Fruit fly (Drosophila melanogaster) whole organism, prepupa: ENCODE data around the gene CCAP-R.

ENCODE experiments used
- CG11294 ChIP-seq: fragments of 200-800 bp; sonication (Bioruptor generic); IDR thresholded peaks from 2 replicates; pipeline ENCODE4 v1.3.6; 2022; ENCODE audit warnings: missing biosample characterization, missing genetic modification characterization
- CG1621 ChIP-seq: fragments of 200-800 bp; sonication (Bioruptor generic); optimal IDR thresholded peaks from 3 replicates; lab custom pipeline; 2018; ENCODE audit warnings: missing biosample characterization, mild to moderate bottlenecking, missing genetic modification characterization
- CG31627 ChIP-seq: fragments of 200-800 bp; sonication (Bioruptor generic); optimal IDR thresholded peaks from 3 replicates; lab custom pipeline; 2016; ENCODE audit warnings: missing biosample characterization, missing genetic modification characterization
- CG34406 ChIP-seq: fragments of 200-800 bp; sonication (Bioruptor generic); optimal IDR thresholded peaks from 3 replicates; lab custom pipeline; 2016; ENCODE audit warnings: missing biosample characterization, missing genetic modification characterization
- CG3919 ChIP-seq: fragments of 200-800 bp; sonication (Bioruptor generic); optimal IDR thresholded peaks from 3 replicates; lab custom pipeline; 2016; ENCODE audit warnings: missing biosample characterization, missing genetic modification characterization
- CG4318 ChIP-seq: fragments of 200-800 bp; sonication (Bioruptor generic); optimal IDR thresholded peaks from 3 replicates; lab custom pipeline; 2017; ENCODE audit warnings: missing biosample characterization, mild to moderate bottlenecking, missing genetic modification characterization
- CG6163 ChIP-seq: fragments of 200-800 bp; sonication (Bioruptor generic); IDR thresholded peaks from 3 replicates; pipeline ENCODE4 v1.3.6; 2022; ENCODE audit warnings: missing biosample characterization, missing genetic modification characterization
- CG6276 ChIP-seq: fragments of 200-800 bp; sonication (Bioruptor generic); optimal IDR thresholded peaks from 2 replicates; lab custom pipeline; 2017; ENCODE audit warnings: missing biosample characterization, mild to moderate bottlenecking, missing genetic modification characterization
- CG6792 ChIP-seq: fragments of 200-800 bp; sonication (Bioruptor generic); optimal IDR thresholded peaks from 3 replicates; lab custom pipeline; 2016; ENCODE audit warnings: missing biosample characterization, missing genetic modification characterization
- CG6808 ChIP-seq: fragments of 200-800 bp; sonication (Bioruptor generic); optimal IDR thresholded peaks from 3 replicates; lab custom pipeline; 2017; ENCODE audit warnings: missing biosample characterization, missing genetic modification characterization, mild to moderate bottlenecking, moderate library complexity, missing genetic modification reagents
- CG7368 ChIP-seq: fragments of 200-800 bp; sonication (Bioruptor generic); optimal IDR thresholded peaks from 3 replicates; lab custom pipeline; 2016; ENCODE audit warnings: missing biosample characterization, missing genetic modification characterization
- CG8632 ChIP-seq: fragments of 200-800 bp; sonication (Bioruptor generic); optimal IDR thresholded peaks from 3 replicates; lab custom pipeline; 2016; ENCODE audit warnings: missing biosample characterization, missing genetic modification characterization
- Eip75B ChIP-seq: fragments of 200-800 bp; sonication (Bioruptor generic); optimal IDR thresholded peaks from 3 replicates; lab custom pipeline; 2016; ENCODE audit warnings: missing biosample characterization, missing genetic modification characterization
- Eip78C ChIP-seq: fragments of 200-800 bp; sonication (Bioruptor generic); peaks from one replicate; lab custom pipeline; 2016; ENCODE audit warnings: missing biosample characterization, missing genetic modification characterization
- Ets21C ChIP-seq: fragments of 200-800 bp; sonication (Bioruptor generic); optimal IDR thresholded peaks from 3 replicates; lab custom pipeline; 2016; ENCODE audit warnings: missing biosample characterization, missing genetic modification characterization
- Hr38 ChIP-seq: sonication (Bioruptor generic); optimal IDR thresholded peaks from 2 replicates; lab custom pipeline; 2016; ENCODE audit warnings: missing biosample characterization, missing genetic modification characterization
- Hr39 ChIP-seq: fragments of 200-800 bp; sonication (Bioruptor generic); optimal IDR thresholded peaks from 2 replicates; lab custom pipeline; 2016; ENCODE audit warnings: missing biosample characterization, missing genetic modification characterization
- Met ChIP-seq: fragments of 200-800 bp; sonication (Bioruptor generic); optimal IDR thresholded peaks from 3 replicates; lab custom pipeline; 2016; ENCODE audit warnings: missing biosample characterization, missing genetic modification characterization
- OdsH ChIP-seq: fragments of 200-800 bp; sonication (Bioruptor generic); optimal IDR thresholded peaks from 3 replicates; lab custom pipeline; 2016; ENCODE audit warnings: missing biosample characterization, missing genetic modification characterization
- Smox ChIP-seq: fragments of 200-800 bp; sonication (Bioruptor generic); optimal IDR thresholded peaks from 3 replicates; lab custom pipeline; 2016; ENCODE audit warnings: missing biosample characterization, missing genetic modification characterization
- Sox102F ChIP-seq: fragments of 200-800 bp; sonication (Bioruptor generic); optimal IDR thresholded peaks from 2 replicates; lab custom pipeline; 2016; ENCODE audit warnings: missing biosample characterization, mild to moderate bottlenecking, missing genetic modification characterization
- Sox14 ChIP-seq: fragments of 200-800 bp; sonication (Bioruptor generic); optimal IDR thresholded peaks from 3 replicates; lab custom pipeline; 2016; ENCODE audit warnings: missing biosample characterization, missing genetic modification characterization
- Sox15 ChIP-seq: fragments of 200-800 bp; sonication (Bioruptor generic); optimal IDR thresholded peaks from 3 replicates; lab custom pipeline; 2016; ENCODE audit warnings: missing biosample characterization, missing genetic modification characterization
- achi ChIP-seq: fragments of 200-800 bp; sonication (Bioruptor generic); optimal IDR thresholded peaks from 3 replicates; lab custom pipeline; 2016; ENCODE audit warnings: missing biosample characterization, missing genetic modification characterization
- dac ChIP-seq: fragments of 200-800 bp; sonication (Bioruptor generic); optimal IDR thresholded peaks from 2 replicates; lab custom pipeline; 2017; ENCODE audit warnings: missing biosample characterization, mild to moderate bottlenecking, missing genetic modification characterization
- dsx ChIP-seq: fragments of 200-800 bp; optimal IDR thresholded peaks from 3 replicates; lab custom pipeline; 2019; ENCODE audit warnings: missing biosample characterization, mild to moderate bottlenecking, missing genetic modification characterization, moderate library complexity; ENCODE audit not compliant: poor library complexity, severe bottlenecking
- eg ChIP-seq: fragments of 200-800 bp; sonication (Bioruptor generic); IDR thresholded peaks from 3 replicates; pipeline ENCODE4 v1.3.6; 2022; ENCODE audit warnings: missing biosample characterization, missing genetic modification characterization
- fkh ChIP-seq: fragments of 200-800 bp; sonication (Bioruptor generic); optimal IDR thresholded peaks from 3 replicates; lab custom pipeline; 2017; ENCODE audit warnings: missing biosample characterization, mild to moderate bottlenecking, missing genetic modification characterization, moderate library complexity
- lz ChIP-seq: fragments of 200-800 bp; sonication (Bioruptor generic); optimal IDR thresholded peaks from 3 replicates; lab custom pipeline; 2016; ENCODE audit warnings: missing biosample characterization, missing genetic modification characterization
- net ChIP-seq: fragments of 200-800 bp; sonication (Bioruptor generic); optimal IDR thresholded peaks from 3 replicates; lab custom pipeline; 2016; ENCODE audit warnings: missing biosample characterization, missing genetic modification characterization
- pdm3 ChIP-seq: fragments of 200-800 bp; sonication (Bioruptor generic); optimal IDR thresholded peaks from 3 replicates; lab custom pipeline; 2016; ENCODE audit warnings: missing biosample characterization, missing genetic modification characterization
- spab ChIP-seq: fragments of 200-800 bp; sonication (Bioruptor generic); optimal IDR thresholded peaks from 2 replicates; lab custom pipeline; 2017; ENCODE audit warnings: missing biosample characterization, mild to moderate bottlenecking, missing genetic modification characterization, missing genetic modification reagents
- ss ChIP-seq, 2 experiments: fragments of 200-800 bp; sonication (Bioruptor generic); optimal IDR thresholded peaks; 2 replicates in 1 of 2; 3 replicates in 1 of 2; lab custom pipeline; 2017 to 2018; ENCODE audit warnings: mild to moderate bottlenecking in 2 of 2, missing biosample characterization in 2 of 2, missing genetic modification characterization in 2 of 2, moderate library complexity in 1 of 2
- svp ChIP-seq: fragments of 200-800 bp; sonication (Bioruptor generic); peaks from one replicate; lab custom pipeline; 2016; ENCODE audit warnings: missing biosample characterization, missing genetic modification characterization
- topi ChIP-seq: fragments of 200-800 bp; sonication (Bioruptor generic); optimal IDR thresholded peaks from 3 replicates; lab custom pipeline; 2016; ENCODE audit warnings: missing biosample characterization, missing genetic modification characterization
- vri ChIP-seq: fragments of 200-800 bp; sonication (Bioruptor generic); optimal IDR thresholded peaks from 3 replicates; lab custom pipeline; 2016; ENCODE audit warnings: missing biosample characterization, mild to moderate bottlenecking, missing genetic modification characterization

CCAP-R gene

DNA sequence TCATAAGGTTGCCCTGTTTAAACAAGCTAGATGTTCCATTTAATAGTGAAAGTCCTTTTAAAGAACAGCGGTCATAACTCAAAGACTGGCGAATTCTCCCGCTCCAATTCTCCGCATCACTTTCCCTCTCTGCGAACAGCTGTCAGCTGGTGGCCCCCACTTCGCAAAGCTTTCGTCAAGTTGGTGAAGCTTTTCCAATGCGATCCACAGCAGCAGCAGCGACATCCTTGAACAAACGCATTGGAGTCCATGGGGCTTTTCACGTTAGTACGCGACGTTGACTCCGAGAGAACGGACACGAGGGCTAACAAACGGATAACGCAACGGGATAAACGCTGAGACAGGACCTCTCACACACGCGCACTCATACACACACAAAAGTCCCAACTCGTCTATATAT is 13.7 kb upstream of the CCAP-R start, which contains the start of gene fid:
Gene fid (plus strand): TSS at position 301 of the 400 bp plus-strand sequence.
- no peak for TF ChIP-seq CG1621 (tag; lab: Kevin White, UChicago)
- no peak for TF ChIP-seq topi (GFP tag; lab: Kevin White, UChicago)

DNA sequence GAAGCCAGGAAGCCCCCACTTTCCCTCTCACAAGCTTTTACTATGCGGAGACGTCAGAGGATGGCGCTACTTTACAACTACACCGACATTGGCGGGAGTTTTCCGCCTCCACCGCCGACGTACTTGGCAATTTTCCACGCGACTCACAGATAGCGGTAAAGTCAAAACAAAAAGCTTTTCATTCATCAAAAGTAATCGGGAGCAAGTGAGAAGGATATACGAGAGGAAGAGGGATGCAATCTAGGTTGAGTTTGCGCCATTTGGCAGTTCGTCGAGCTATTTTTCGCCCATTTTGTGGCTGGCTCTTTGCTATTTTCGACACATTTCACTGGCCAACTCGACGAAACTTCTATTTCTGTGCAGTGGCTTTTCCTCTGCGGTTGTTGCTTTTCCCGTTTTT is 12.8 kb upstream of the CCAP-R start:
- TF ChIP-seq Sox102F (GFP tag; lab: Kevin White, UChicago): no peak
- TF ChIP-seq svp (GFP tag; lab: Kevin White, UChicago): peak; percentile 32
- TF ChIP-seq CG34406 (GFP tag; lab: Kevin White, UChicago): no peak
- TF ChIP-seq Sox14 (GFP tag; lab: Kevin White, UChicago): no peak

DNA sequence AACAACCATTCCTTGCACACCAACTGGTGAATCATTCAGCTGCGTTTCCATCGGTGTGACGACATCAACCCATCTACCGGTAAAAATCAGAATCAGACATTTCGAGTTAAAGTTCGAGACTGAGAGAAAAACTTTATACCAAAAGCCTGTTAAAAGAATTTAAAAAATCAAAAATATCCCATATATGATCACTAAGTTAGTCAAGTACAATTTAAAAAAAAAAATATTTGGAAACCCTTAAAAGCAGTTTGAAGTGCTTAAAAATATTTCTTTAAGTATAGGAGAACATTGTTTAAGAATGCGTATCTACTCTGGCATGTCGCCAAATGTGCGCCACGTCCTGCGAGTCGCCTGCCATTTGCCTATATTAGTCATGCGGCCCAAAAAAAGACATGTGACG is 12.4 kb upstream of the CCAP-R start:
- TF ChIP-seq net (GFP tag; lab: Kevin White, UChicago) (no peak), Hr38 (GFP tag; lab: Kevin White, UChicago) (no peak), CG8632 (GFP tag; lab: Kevin White, UChicago) (no peak), CG34406 (GFP tag; lab: Kevin White, UChicago) (no peak), achi (GFP tag; lab: Kevin White, UChicago) (no peak)

DNA sequence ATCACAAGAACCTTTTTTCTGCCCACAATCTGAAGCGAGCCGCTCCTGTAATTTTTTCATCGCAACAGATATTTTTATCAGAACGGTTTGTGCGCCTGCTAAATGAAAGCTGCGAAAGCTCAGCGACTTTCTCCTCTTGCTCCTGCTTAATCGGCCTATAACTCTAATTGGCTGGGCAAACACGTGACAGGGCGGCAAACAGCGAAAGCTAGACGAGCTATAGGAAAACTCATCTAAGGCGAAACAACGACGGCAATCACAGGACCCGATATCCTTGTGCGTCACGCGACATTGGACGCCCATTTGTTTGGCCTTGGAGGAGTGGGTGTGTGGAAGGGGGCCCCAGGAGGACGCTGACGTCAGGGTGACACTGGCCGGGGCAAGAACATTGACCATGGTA is 10.9 kb upstream of the CCAP-R start:
- TF ChIP-seq Sox14 (GFP tag; lab: Kevin White, UChicago): no peak
- TF ChIP-seq, all 60 proteins: peak for 0

DNA sequence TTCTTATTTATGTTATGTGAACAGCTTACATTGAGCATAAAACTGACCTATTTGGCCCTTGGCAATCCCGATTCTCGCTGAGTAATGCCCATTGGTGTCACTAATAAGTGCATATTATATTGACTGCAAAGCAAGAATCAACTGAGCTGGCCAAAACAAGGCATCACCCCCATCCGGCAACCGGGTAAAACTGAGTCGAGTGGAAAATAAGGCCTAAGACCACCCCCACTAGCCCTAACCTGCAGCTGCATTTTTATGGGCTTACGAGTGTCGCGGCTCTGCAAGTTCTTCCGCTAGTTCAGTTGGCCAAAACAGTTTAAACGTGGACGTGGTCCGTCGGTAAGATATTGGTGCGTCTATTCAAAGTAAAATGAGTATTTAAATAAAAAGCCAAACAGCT is 5.6 kb upstream of the CCAP-R start, which contains the start of gene boss:
Gene boss (plus strand): TSS at position 301 of the 400 bp plus-strand sequence.
- TF ChIP-seq pdm3 (GFP tag; lab: Kevin White, UChicago) (no peak), ss (GFP tag; optimal IDR thresholded peaks at IDR 0.05; lab: Kevin White, UChicago) (no peak), CG31627 (no peak), lz (no peak), CG6808 (no peak), OdsH (GFP tag; lab: Kevin White, UChicago) (no peak), CG6163 (GFP tag; lab: Robert Waterston, UW) (no peak), topi (GFP tag; lab: Kevin White, UChicago) (no peak), dsx (no peak), Eip75B (GFP tag; lab: Kevin White, UChicago) (no peak), CG6276 (GFP tag; lab: Kevin White, UChicago) (no peak), CG6792 (GFP tag; lab: Kevin White, UChicago) (no peak), vri (GFP tag; lab: Kevin White, UChicago) (no peak)

DNA sequence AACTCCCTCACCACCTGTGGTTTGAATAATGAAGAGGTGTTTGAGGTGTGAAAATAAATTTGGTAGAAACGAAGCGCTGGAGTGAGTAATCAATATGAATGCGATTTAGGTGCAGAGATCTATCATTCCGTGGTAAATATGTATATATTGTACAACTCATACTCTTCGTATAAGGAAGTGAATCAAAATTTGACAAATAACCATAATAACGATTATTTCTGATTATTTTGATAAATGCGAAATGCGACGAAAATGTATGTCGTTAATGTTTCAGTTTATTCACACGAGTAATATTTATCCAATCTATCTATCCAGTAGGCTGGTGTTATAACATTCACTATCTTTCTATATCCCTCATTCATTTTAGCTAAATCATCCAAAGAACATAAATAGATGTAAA is 2.9 kb upstream of the CCAP-R start, which contains the start of gene CG14540:
Gene CG14540 (plus strand): TSS at position 301 of the 400 bp plus-strand sequence.
- TF ChIP-seq spab (GFP tag; lab: Kevin White, UChicago) (no peak), svp (GFP tag; lab: Kevin White, UChicago) (no peak), CG4318 (GFP tag; lab: Kevin White, UChicago) (no peak), dac (GFP tag; lab: Kevin White, UChicago) (no peak), OdsH (GFP tag; lab: Kevin White, UChicago) (no peak), Eip78C (GFP tag; lab: Kevin White, UChicago) (no peak), CG3919 (no peak), eg (GFP tag; lab: Robert Waterston, UW) (no peak), CG7368 (GFP tag; lab: Kevin White, UChicago) (no peak), Smox (no peak)

DNA sequence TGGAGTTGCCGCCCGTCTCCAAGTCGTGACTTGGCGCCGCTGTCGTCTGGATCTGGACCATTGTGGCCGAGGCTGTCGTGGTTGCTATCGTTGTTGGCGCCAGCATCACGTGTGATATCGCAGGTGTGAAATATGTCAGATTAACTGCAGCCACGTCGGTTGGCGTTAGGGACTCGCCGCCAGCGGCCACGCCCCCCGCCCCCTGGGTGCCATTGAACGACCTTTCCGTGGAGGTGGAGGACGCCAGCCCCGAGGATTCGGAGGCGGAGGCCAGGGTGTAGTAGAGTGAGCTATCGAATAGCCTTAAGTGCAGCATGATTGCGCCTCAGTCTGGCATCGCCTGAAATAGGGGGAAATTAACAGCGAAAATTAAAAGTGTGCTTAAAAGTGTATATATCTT is 14.8 kb downstream of the CCAP-R start:
- TF ChIP-seq Sox14 (GFP tag; lab: Kevin White, UChicago) (no peak), CG4318 (GFP tag; lab: Kevin White, UChicago) (no peak), Ets21C (GFP tag; lab: Kevin White, UChicago) (no peak), CG3919 (no peak), ss (GFP tag; optimal IDR thresholded peaks at IDR 0.05; lab: Kevin White, UChicago) (no peak), Sox15 (GFP tag; lab: Kevin White, UChicago) (no peak), Met (no peak), fkh (no peak), CG11294 (no peak), Hr39 (GFP tag; lab: Kevin White, UChicago) (no peak), svp (GFP tag; lab: Kevin White, UChicago) (no peak)
